Fruit fly (Drosophila melanogaster) whole organism, pupa: ENCODE data around the gene CG42340.

ENCODE experiments used
- CG15710 ChIP-seq: fragments of 200-800 bp; sonication (Bioruptor generic); optimal IDR thresholded peaks from 2 replicates; lab custom pipeline; 2018; ENCODE audit warnings: missing biosample characterization, mild to moderate bottlenecking, missing genetic modification characterization, moderate library complexity
- CG8159 ChIP-seq: fragments of 200-800 bp; sonication (Bioruptor generic); optimal IDR thresholded peaks from 3 replicates; lab custom pipeline; 2018; ENCODE audit warnings: missing biosample characterization, mild to moderate bottlenecking, missing genetic modification characterization, moderate library complexity
- CG8301 ChIP-seq: fragments of 200-800 bp; sonication (Bioruptor generic); optimal IDR thresholded peaks from 2 replicates; lab custom pipeline; 2018; ENCODE audit warnings: missing biosample characterization, mild to moderate bottlenecking, missing genetic modification characterization
- CG9948 ChIP-seq: fragments of 200-800 bp; sonication (Bioruptor generic); optimal IDR thresholded peaks from 2 replicates; lab custom pipeline; 2018; ENCODE audit warnings: missing biosample characterization, mild to moderate bottlenecking, missing genetic modification characterization, moderate library complexity
- D1 ChIP-seq: fragments of 200-800 bp; sonication (Bioruptor generic); optimal IDR thresholded peaks from 2 replicates; lab custom pipeline; 2018; ENCODE audit warnings: missing biosample characterization, mild to moderate bottlenecking, missing genetic modification characterization, moderate library complexity
- Ets98B ChIP-seq: fragments of 200-800 bp; sonication (Bioruptor generic); IDR thresholded peaks from 2 replicates; pipeline ENCODE4 v1.3.6; 2022; ENCODE audit warnings: missing biosample characterization, missing genetic modification characterization
- gl ChIP-seq: fragments of 200-800 bp; sonication (Bioruptor generic); optimal IDR thresholded peaks from 2 replicates; lab custom pipeline; 2018; ENCODE audit warnings: missing biosample characterization, mild to moderate bottlenecking, missing genetic modification characterization

- TF ChIP-seq CG8159 (no peak), CG9948 (no peak), Ets98B (no peak), D1 (tag; lab: Kevin White, UChicago) (no peak), CG8301 (tag; lab: Kevin White, UChicago) (no peak), gl (tag; lab: Kevin White, UChicago) (no peak), CG15710 (tag; lab: Kevin White, UChicago) (no peak)
These were observed 27.3 kb upstream of the CG42340 start for dm6 chrX:6551464-6551863.
